Fruit fly (Drosophila melanogaster) whole organism, prepupa: Measurements from ENCODE around the gene Cog1.

Experiments
- CG11902 ChIP-seq: fragments of 200-800 bp; sonication (Bioruptor generic); optimal IDR thresholded peaks from 3 replicates; lab custom pipeline; 2016; ENCODE audit warnings: missing biosample characterization, missing genetic modification characterization
- CG4318 ChIP-seq: fragments of 200-800 bp; sonication (Bioruptor generic); optimal IDR thresholded peaks from 3 replicates; lab custom pipeline; 2017; ENCODE audit warnings: missing biosample characterization, mild to moderate bottlenecking, missing genetic modification characterization
- CG6792 ChIP-seq: fragments of 200-800 bp; sonication (Bioruptor generic); optimal IDR thresholded peaks from 3 replicates; lab custom pipeline; 2016; ENCODE audit warnings: missing biosample characterization, missing genetic modification characterization
- CG8319 ChIP-seq: fragments of 200-800 bp; sonication (Bioruptor generic); optimal IDR thresholded peaks from 3 replicates; lab custom pipeline; 2016; ENCODE audit warnings: missing biosample characterization, missing genetic modification characterization
- Hr39 ChIP-seq: fragments of 200-800 bp; sonication (Bioruptor generic); optimal IDR thresholded peaks from 2 replicates; lab custom pipeline; 2016; ENCODE audit warnings: missing biosample characterization, missing genetic modification characterization
- Smox ChIP-seq: fragments of 200-800 bp; sonication (Bioruptor generic); optimal IDR thresholded peaks from 3 replicates; lab custom pipeline; 2016; ENCODE audit warnings: missing biosample characterization, missing genetic modification characterization
- svp ChIP-seq: fragments of 200-800 bp; sonication (Bioruptor generic); peaks from one replicate; lab custom pipeline; 2016; ENCODE audit warnings: missing biosample characterization, missing genetic modification characterization

Gene Cog1

DNA sequence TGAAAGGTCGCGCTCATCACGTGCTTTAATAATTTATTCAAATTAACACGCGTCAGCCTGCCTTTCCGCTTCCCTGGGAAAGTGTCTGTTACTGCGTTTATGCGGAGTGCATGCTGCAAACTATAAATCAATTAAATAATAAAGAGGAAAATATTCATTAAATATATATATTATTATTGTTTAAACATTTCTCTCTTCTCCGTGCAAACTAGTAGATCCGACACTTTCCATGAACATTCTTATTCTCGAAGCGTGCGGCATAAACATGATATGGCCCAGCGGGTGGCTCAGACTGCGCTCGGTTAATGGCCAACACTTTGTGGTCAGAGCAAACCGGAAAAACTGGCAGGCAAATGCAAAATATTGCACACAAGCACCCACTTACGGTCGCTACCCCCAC lies 51.1 kb downstream of the Cog1 start (continued):
- TF ChIP-seq CG11902 (GFP tag; lab: Kevin White, UChicago) = no peak
- no peak for TF ChIP-seq Smox (GFP tag; lab: Kevin White, UChicago)
- no peak for TF ChIP-seq Hr39 (GFP tag; lab: Kevin White, UChicago)
- no peak for TF ChIP-seq CG8319 (GFP tag; lab: Kevin White, UChicago)
- TF ChIP-seq CG6792 (GFP tag; lab: Kevin White, UChicago) = no peak

DNA sequence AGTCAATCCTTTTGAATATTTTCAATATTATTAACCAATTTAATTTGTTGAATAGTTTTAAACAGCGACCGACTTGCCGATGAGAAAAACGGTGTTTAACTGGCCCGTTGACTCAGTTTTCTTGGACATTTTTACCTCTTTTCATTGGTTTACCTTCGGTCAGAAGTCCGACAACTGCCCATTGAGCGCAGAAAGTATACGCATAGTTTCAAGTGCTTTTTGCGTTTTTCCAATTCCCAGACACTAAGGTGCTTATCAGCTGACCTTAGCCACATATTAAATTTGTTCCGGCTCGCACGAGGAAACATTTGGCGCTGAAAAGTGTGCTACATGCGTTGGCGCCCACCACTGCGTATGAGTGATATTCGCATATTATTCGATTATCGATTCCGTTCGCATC lies 53.4 kb downstream of the Cog1 start, which contains the start of gene Cpn:
TSS of gene Cpn (minus strand) at position 101 of the 400 bp plus-strand sequence.
- peak; percentile 5 for TF ChIP-seq svp (GFP tag; lab: Kevin White, UChicago)
- no peak for TF ChIP-seq CG4318 (GFP tag; lab: Kevin White, UChicago)
